Worm (Caenorhabditis elegans) whole organism, midembryonic: ENCODE data around the gene B0334.5.

Experiments
- T22C8.4 ChIP-seq: fragments of 200-800 bp; sonication (Bioruptor generic); IDR thresholded peaks from 2 replicates; pipeline ENCODE4 v1.3.6; 2022; ENCODE audit warnings: missing genetic modification characterization, missing compliant biosample characterization
- cog-1 ChIP-seq: sonication (generic microtip); optimal IDR thresholded peaks from 2 replicates; lab custom pipeline; 2016; ENCODE audit warnings: missing genetic modification characterization, missing compliant biosample characterization
- flt-1 ChIP-seq: fragments of 200-800 bp; sonication (Bioruptor generic); IDR thresholded peaks from 2 replicates; pipeline ENCODE4 v1.3.6; 2022; ENCODE audit warnings: missing genetic modification characterization, missing compliant biosample characterization
- med-1 ChIP-seq: sonication (generic microtip); optimal IDR thresholded peaks from 2 replicates; lab custom pipeline; 2017; ENCODE audit warnings: missing genetic modification characterization, mild to moderate bottlenecking, missing compliant biosample characterization, antibody characterized with exemption, missing genetic modification reagents; ENCODE audit not compliant: insufficient read depth
- ref-1 ChIP-seq: fragments of 200-800 bp; sonication (Bioruptor generic); conservative IDR thresholded peaks from 2 replicates; pipeline ENCODE4 v1.3.6; 2022; ENCODE audit warnings: missing genetic modification reagents, missing genetic modification characterization, missing compliant biosample characterization
- ztf-23 ChIP-seq: fragments of 200-800 bp; sonication (Bioruptor generic); IDR thresholded peaks from 2 replicates; pipeline ENCODE4 v1.3.6; 2022; ENCODE audit warnings: missing genetic modification reagents, missing genetic modification characterization, missing compliant biosample characterization

ce11 chrII:11455715-11456114 is 41.8 kb upstream of the B0334.5 start:
- TF ChIP-seq T22C8.4 (no peak), med-1 (GFP tag; lab: Kevin White, UChicago) (no peak), ztf-23 (GFP tag; lab: Robert Waterston, UW) (no peak), ref-1 (GFP tag; lab: Robert Waterston, UW) (no peak), flt-1 (no peak), cog-1 (no peak)
